Worm (Caenorhabditis elegans) whole organism, late embryonic: ENCODE measurements around the gene C46F11.4.

Source experiments
- ceh-48 ChIP-seq: sonication (generic microtip); optimal IDR thresholded peaks from 2 replicates; lab custom pipeline; 2016; ENCODE audit warnings: missing genetic modification characterization, inconsistent platforms, missing compliant biosample characterization
- fax-1 ChIP-seq: sonication (generic microtip); optimal IDR thresholded peaks from 2 replicates; lab custom pipeline; 2016; ENCODE audit warnings: missing genotype, missing genetic modification characterization, missing compliant biosample characterization
- unc-3 ChIP-seq, 2 experiments: fragments of 200-800 bp in 1 of 2; sonication (Bioruptor generic) in 1 of 2; sonication (generic microtip) in 1 of 2; conservative IDR thresholded peaks in 1 of 2; optimal IDR thresholded peaks in 1 of 2; 2 replicates each; pipeline versions ENCODE4 v1.3.6 to Lab custom; 2016 to 2022; ENCODE audit warnings: missing compliant biosample characterization in 2 of 2, missing genetic modification characterization in 2 of 2, missing genetic modification reagents in 1 of 2

DNA sequence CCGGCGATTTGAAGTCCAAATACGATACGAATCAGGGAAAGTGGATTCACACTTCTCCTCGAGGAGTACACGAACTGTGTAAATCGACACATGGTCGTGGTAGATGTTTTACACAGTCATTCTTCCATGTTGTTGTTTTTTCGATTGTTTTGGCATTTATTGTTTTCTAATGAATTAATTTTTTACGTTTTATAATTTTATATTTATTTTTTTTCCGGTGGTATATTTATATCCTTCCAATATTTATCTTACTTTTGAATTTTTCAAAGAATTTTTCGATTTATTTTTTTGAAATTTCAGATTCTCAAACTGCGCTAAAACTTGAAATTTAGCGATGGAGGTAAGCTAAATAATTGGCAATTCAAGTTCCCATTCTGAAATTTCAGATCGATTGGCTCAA lies 49.1 kb upstream of the C46F11.4 start, which contains the start of gene nrde-1:
- TF ChIP-seq unc-3 (GFP tag; conservative IDR thresholded peaks at IDR 0.05; lab: Robert Waterston, UW) (no peak), unc-3 (tag; optimal IDR thresholded peaks at IDR 0.05; lab: Kevin White, UChicago) (no peak), fax-1 (tag; lab: Kevin White, UChicago) (no peak), ceh-48 (tag; lab: Kevin White, UChicago) (no peak)
